Worm (Caenorhabditis elegans): ENCODE data around the gene Y48E1C.1.

Gene Y48E1C.1

ce11 chrII:13469043-13469652 lies 54.3 kb downstream of the Y48E1C.1 start, which contains the start of gene E01G4.3:
E01G4.3 (minus strand) TSS chrII:13469602.
- TF ChIP-seq ZK546.5 (tag; optimal IDR thresholded peaks at IDR 0.05) (no peak), crh-2 (tag; optimal IDR thresholded peaks at IDR 0.05) (peak; percentile 77), mdl-1 (tag; optimal IDR thresholded peaks at IDR 0.05) (peak; percentile 43), egl-27 (tag; optimal IDR thresholded peaks at IDR 0.05) (peak; percentile 80), gmeb-1 (tag; optimal IDR thresholded peaks at IDR 0.05) (peak; percentile 44), unc-55 (GFP tag; optimal IDR thresholded peaks at IDR 0.05) (no peak), nhr-129 (tag; optimal IDR thresholded peaks at IDR 0.05) (peak; percentile 97), nhr-25 (tag; optimal IDR thresholded peaks at IDR 0.05) (peak; percentile 82), ztf-1 (GFP tag; conservative IDR thresholded peaks at IDR 0.05) (no peak), Y55F3AM.14 (GFP tag; optimal IDR thresholded peaks at IDR 0.05) (peak; percentile 12), F13H6.1 (tag; optimal IDR thresholded peaks at IDR 0.05) (peak; percentile 80), fos-1 (tag; optimal IDR thresholded peaks at IDR 0.05) (peak; percentile 88), nhr-21 (tag; optimal IDR thresholded peaks at IDR 0.05) (peak; percentile 91), sma-3 (GFP tag; optimal IDR thresholded peaks at IDR 0.05) (peak; percentile 59), ama-1 (optimal IDR thresholded peaks at IDR 0.05) (no peak), blmp-1 (tag; optimal IDR thresholded peaks at IDR 0.05; ENCODE audit: insufficient read depth) (peak; percentile 27), C34F6.9 (tag; optimal IDR thresholded peaks at IDR 0.05) (peak; percentile 63), lsy-2 (tag; optimal IDR thresholded peaks at IDR 0.05) (peak in 1 of 2 experiments; percentile 59), sma-9 (GFP tag; optimal IDR thresholded peaks at IDR 0.05) (peak; percentile 98), sma-9 (tag; optimal IDR thresholded peaks at IDR 0.05) (no peak)

DNA sequence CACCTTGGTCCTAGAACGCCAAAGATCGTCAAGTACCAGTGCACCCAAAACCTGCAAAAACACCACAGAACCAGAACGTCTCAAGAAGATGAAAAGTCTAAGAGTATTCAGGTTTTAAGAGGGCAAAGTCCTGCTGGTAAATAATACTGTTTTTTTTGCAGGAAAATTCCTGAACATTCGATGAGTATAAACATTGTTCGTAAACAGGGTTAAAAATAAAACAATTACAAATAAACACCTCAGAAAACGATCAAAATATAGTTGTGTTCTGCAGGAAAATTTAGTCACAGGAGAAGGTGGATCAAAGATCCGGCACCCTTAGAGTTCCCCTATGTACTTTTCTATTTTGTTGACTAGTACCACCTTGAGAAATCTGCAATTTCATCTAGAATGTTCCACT lies 55.8 kb downstream of the Y48E1C.1 start:
- no peak for TF ChIP-seq lin-13 (GFP tag; optimal IDR thresholded peaks at IDR 0.05)
- no peak for TF ChIP-seq sma-9 (GFP tag; optimal IDR thresholded peaks at IDR 0.05)
- TF ChIP-seq sma-9 (tag; optimal IDR thresholded peaks at IDR 0.05): no peak
- no peak for TF ChIP-seq fos-1 (tag; optimal IDR thresholded peaks at IDR 0.05)
- TF ChIP-seq nhr-11 (tag; optimal IDR thresholded peaks at IDR 0.05): no peak
- TF ChIP-seq ama-1 (optimal IDR thresholded peaks at IDR 0.05): no peak
- TF ChIP-seq ztf-1 (GFP tag; conservative IDR thresholded peaks at IDR 0.05): no peak
- no peak for TF ChIP-seq nhr-21 (tag; optimal IDR thresholded peaks at IDR 0.05)
- no peak for TF ChIP-seq unc-62 (GFP tag; optimal IDR thresholded peaks at IDR 0.05)
- no peak for TF ChIP-seq dmd-4 (tag; optimal IDR thresholded peaks at IDR 0.05)
- no peak for TF ChIP-seq nhr-77 (tag; optimal IDR thresholded peaks at IDR 0.05)
- TF ChIP-seq unc-39 (tag; optimal IDR thresholded peaks at IDR 0.05): no peak

- no peak for TF ChIP-seq lsy-2 (tag; optimal IDR thresholded peaks at IDR 0.05)
- TF ChIP-seq ama-1 (optimal IDR thresholded peaks at IDR 0.05): no peak
- TF ChIP-seq crh-2 (tag; optimal IDR thresholded peaks at IDR 0.05): no peak
- TF ChIP-seq sma-3 (GFP tag; optimal IDR thresholded peaks at IDR 0.05): no peak
- TF ChIP-seq snpc-4 (tag; optimal IDR thresholded peaks at IDR 0.05): no peak
- TF ChIP-seq blmp-1 (tag; optimal IDR thresholded peaks at IDR 0.05; ENCODE audit: insufficient read depth): no peak
- no peak for TF ChIP-seq Y55F3AM.14 (GFP tag; optimal IDR thresholded peaks at IDR 0.05)
- TF ChIP-seq skn-1 (tag; optimal IDR thresholded peaks at IDR 0.05): no peak
- no peak for TF ChIP-seq nhr-10 (tag; optimal IDR thresholded peaks at IDR 0.05)
Observed at ce11 chrII:13472101-13472500, 57.3 kb downstream of the Y48E1C.1 start, which contains the start of gene E01G4.5. E01G4.5 (plus strand) TSS chrII:13472401.

Data from whole organism, L2 larva.